Worm (Caenorhabditis elegans) whole organism, mixed stage, embryonic: ENCODE data around the gene bcmo-1.

Experiments
- blmp-1 ChIP-seq: fragments of 150-350 bp; optimal IDR thresholded peaks from 2 replicates; lab custom pipeline; 2014; ENCODE audit warnings: missing biosample characterization, missing genetic modification characterization
- flh-1 ChIP-seq: fragments of 200-800 bp; sonication (Bioruptor generic); optimal IDR thresholded peaks from 2 replicates; lab custom pipeline; 2018; ENCODE audit warnings: mild to moderate bottlenecking, missing genetic modification characterization, moderate library complexity, missing compliant biosample characterization
- lin-13 ChIP-seq: fragments of 150-350 bp; optimal IDR thresholded peaks from 2 replicates; lab custom pipeline; 2014; ENCODE audit warnings: missing biosample characterization, missing genetic modification characterization
- nhr-12 ChIP-seq: fragments of 150-350 bp; optimal IDR thresholded peaks from 2 replicates; lab custom pipeline; 2014; ENCODE audit warnings: missing biosample characterization, missing genetic modification characterization
- unc-62 ChIP-seq: fragments of 150-350 bp; optimal IDR thresholded peaks from 2 replicates; lab custom pipeline; 2014; ENCODE audit warnings: missing biosample characterization, missing genetic modification reagents, missing genetic modification characterization
- ztf-11 ChIP-seq: fragments of 150-350 bp; optimal IDR thresholded peaks from 2 replicates; lab custom pipeline; 2014; ENCODE audit warnings: missing biosample characterization, missing genetic modification characterization

- TF ChIP-seq flh-1 (GFP tag; lab: Kevin White, UChicago) (no peak), blmp-1 (tag; lab: Kevin White, UChicago) (no peak), nhr-12 (tag; lab: Kevin White, UChicago) (no peak), ztf-11 (tag; lab: Kevin White, UChicago) (no peak), unc-62 (GFP tag; lab: Kevin White, UChicago) (no peak), lin-13 (tag; lab: Kevin White, UChicago) (no peak)
Measured at ce11 chrII:12828863-12829262, 1.6 kb upstream of the bcmo-1 start, which contains the start of gene Y46G5A.23.
